Worm (Caenorhabditis elegans) whole organism, midembryonic: ENCODE data around the gene lat-2.

Experiments used
- cog-1 ChIP-seq: sonication (generic microtip); optimal IDR thresholded peaks from 2 replicates; lab custom pipeline; 2016; ENCODE audit warnings: missing genetic modification characterization, missing compliant biosample characterization
- klf-2 ChIP-seq: fragments of 200-800 bp; sonication (Bioruptor generic); conservative IDR thresholded peaks from 2 replicates; pipeline ENCODE4 v1.3.6; 2022; ENCODE audit warnings: missing genetic modification reagents, missing genetic modification characterization, missing compliant biosample characterization
- ref-1 ChIP-seq: fragments of 200-800 bp; sonication (Bioruptor generic); conservative IDR thresholded peaks from 2 replicates; pipeline ENCODE4 v1.3.6; 2022; ENCODE audit warnings: missing genetic modification reagents, missing genetic modification characterization, missing compliant biosample characterization

ce11 chrII:4316011-4316410 is 42.9 kb upstream of the lat-2 start, which contains the start of gene srw-40:
- no peak for TF ChIP-seq ref-1
- no peak for TF ChIP-seq cog-1
- TF ChIP-seq klf-2 (GFP tag; lab: Robert Waterston, UW): no peak
